Worm (Caenorhabditis elegans) whole organism, L4/young adult: ENCODE data around the gene F17C11.22.

ENCODE experiments used
- W03F9.2 ChIP-seq: fragments of 150-350 bp; optimal IDR thresholded peaks from 2 replicates; lab custom pipeline; 2014; ENCODE audit warnings: missing biosample characterization, missing genetic modification characterization
- him-1 ChIP-seq: sonication (generic microtip); optimal IDR thresholded peaks from 2 replicates; lab custom pipeline; 2016; ENCODE audit warnings: missing genotype, missing genetic modification reagents, missing genetic modification characterization, missing compliant biosample characterization

- TF ChIP-seq W03F9.2 (tag; lab: Kevin White, UChicago) (no peak), him-1 (tag; lab: Kevin White, UChicago) (no peak)
Measured at ce11 chrV:10939990-10940570, 29.9 kb downstream of the F17C11.22 start.
